Fruit fly (Drosophila melanogaster) whole organism, embryonic: ENCODE results near the gene CG17118.

Experiments used
- Abd-B ChIP-seq: fragments of 200-800 bp; sonication (Bioruptor generic); optimal IDR thresholded peaks from 2 replicates; lab custom pipeline; 2018; ENCODE audit warnings: missing biosample characterization, mild to moderate bottlenecking, missing genetic modification characterization, moderate library complexity
- BEAF-32 ChIP-seq: fragments of 200-800 bp; sonication (Bioruptor generic); optimal IDR thresholded peaks from 3 replicates; lab custom pipeline; 2017; ENCODE audit warnings: missing biosample characterization, missing genetic modification characterization, mild to moderate bottlenecking, moderate library complexity, missing genetic modification reagents
- Blimp-1 ChIP-seq: fragments of 200-800 bp; sonication (Bioruptor generic); optimal IDR thresholded peaks from 3 replicates; lab custom pipeline; 2018; ENCODE audit warnings: missing biosample characterization, missing genetic modification characterization, mild to moderate bottlenecking, moderate library complexity, missing genetic modification reagents
- CG10979 ChIP-seq: fragments of 200-800 bp; sonication (Bioruptor generic); optimal IDR thresholded peaks from 2 replicates; lab custom pipeline; 2018; ENCODE audit warnings: missing biosample characterization, mild to moderate bottlenecking, missing genetic modification characterization, moderate library complexity
- CG11696 ChIP-seq: fragments of 200-800 bp; sonication (Bioruptor generic); IDR thresholded peaks from 2 replicates; pipeline ENCODE4 v1.3.6; 2022; ENCODE audit warnings: missing biosample characterization, missing genetic modification characterization
- CG12071 ChIP-seq: fragments of 200-800 bp; sonication (Bioruptor generic); optimal IDR thresholded peaks from 3 replicates; lab custom pipeline; 2018; ENCODE audit warnings: missing biosample characterization, mild to moderate bottlenecking, missing genetic modification characterization
- CG12155 ChIP-seq: fragments of 200-800 bp; sonication (Bioruptor generic); optimal IDR thresholded peaks from 3 replicates; lab custom pipeline; 2016; ENCODE audit warnings: missing biosample characterization, missing genetic modification characterization
- CG13775 ChIP-seq: fragments of 200-800 bp; sonication (Bioruptor generic); optimal IDR thresholded peaks from 3 replicates; lab custom pipeline; 2017; ENCODE audit warnings: missing biosample characterization, mild to moderate bottlenecking, missing genetic modification characterization
- CG14710 ChIP-seq: fragments of 200-800 bp; sonication (Bioruptor generic); optimal IDR thresholded peaks from 3 replicates; lab custom pipeline; 2019; ENCODE audit warnings: missing biosample characterization, mild to moderate bottlenecking, missing genetic modification characterization, moderate library complexity
- CG17802 ChIP-seq: fragments of 200-800 bp; sonication (Bioruptor generic); optimal IDR thresholded peaks from 2 replicates; lab custom pipeline; 2018; ENCODE audit warnings: missing biosample characterization, mild to moderate bottlenecking, missing genetic modification characterization, moderate library complexity
- CG34224 ChIP-seq: fragments of 200-800 bp; sonication (Bioruptor generic); IDR thresholded peaks from 3 replicates; pipeline ENCODE4 v1.3.6; 2022; ENCODE audit warnings: missing biosample characterization, missing genetic modification characterization; ENCODE audit not compliant: partially characterized antibody
- CG34422 ChIP-seq: fragments of 200-800 bp; sonication (Bioruptor generic); IDR thresholded peaks from 3 replicates; pipeline ENCODE4 v1.3.6; 2022; ENCODE audit warnings: missing biosample characterization, missing genetic modification characterization
- CG42726 ChIP-seq: fragments of 200-800 bp; sonication (Bioruptor generic); IDR thresholded peaks from 2 replicates; pipeline ENCODE4 v1.3.6; 2022; ENCODE audit warnings: missing biosample characterization, missing genetic modification characterization; ENCODE audit not compliant: partially characterized antibody
- CG6254 ChIP-seq: fragments of 200-800 bp; sonication (Bioruptor generic); optimal IDR thresholded peaks from 3 replicates; lab custom pipeline; 2017; ENCODE audit warnings: mild to moderate bottlenecking, missing biosample characterization, missing genetic modification reagents, missing genetic modification characterization
- CG8765 ChIP-seq: fragments of 200-800 bp; sonication (Bioruptor generic); IDR thresholded peaks from 2 replicates; pipeline ENCODE4 v1.3.6; 2022; ENCODE audit warnings: missing biosample characterization, missing genetic modification characterization
- Dad ChIP-seq: fragments of 200-800 bp; sonication (Bioruptor generic); optimal IDR thresholded peaks from 3 replicates; lab custom pipeline; 2016; ENCODE audit warnings: missing biosample characterization, missing genetic modification characterization
- Dbx ChIP-seq: fragments of 200-800 bp; sonication (Bioruptor generic); IDR thresholded peaks from 3 replicates; pipeline ENCODE4 v1.3.6; 2022; ENCODE audit warnings: missing biosample characterization, missing genetic modification characterization
- Deaf1 ChIP-seq: fragments of 200-800 bp; optimal IDR thresholded peaks from 3 replicates; lab custom pipeline; 2019; ENCODE audit warnings: missing biosample characterization, mild to moderate bottlenecking, missing genetic modification characterization, moderate library complexity
- Drgx ChIP-seq: fragments of 200-800 bp; sonication (Bioruptor generic); IDR thresholded peaks from 2 replicates; pipeline ENCODE4 v1.3.6; 2022; ENCODE audit warnings: missing biosample characterization, missing genetic modification characterization
- Fer1 ChIP-seq: fragments of 200-800 bp; sonication (Bioruptor generic); optimal IDR thresholded peaks from 2 replicates; lab custom pipeline; 2017; ENCODE audit warnings: missing biosample characterization, mild to moderate bottlenecking, missing genetic modification characterization
- H15 ChIP-seq: fragments of 200-800 bp; sonication (Bioruptor generic); IDR thresholded peaks from 3 replicates; pipeline ENCODE4 v1.3.6; 2022; ENCODE audit warnings: missing biosample characterization, missing genetic modification characterization
- HLH54F ChIP-seq: fragments of 200-800 bp; sonication (Bioruptor generic); optimal IDR thresholded peaks from 3 replicates; lab custom pipeline; 2016; ENCODE audit warnings: missing biosample characterization, missing genetic modification characterization
- HLHmδ ChIP-seq: fragments of 200-800 bp; sonication (Bioruptor generic); optimal IDR thresholded peaks from 2 replicates; lab custom pipeline; 2018; ENCODE audit warnings: missing biosample characterization, mild to moderate bottlenecking, missing genetic modification characterization, moderate library complexity
- Hmr ChIP-seq: fragments of 200-800 bp; sonication (Bioruptor generic); optimal IDR thresholded peaks from 3 replicates; lab custom pipeline; 2017; ENCODE audit warnings: mild to moderate bottlenecking, missing biosample characterization, missing genetic modification reagents, missing genetic modification characterization
- Hr51 ChIP-seq, 2 experiments: fragments of 200-800 bp; sonication (Bioruptor generic); optimal IDR thresholded peaks; 2 replicates in 1 of 2; 3 replicates in 1 of 2; lab custom pipeline; 2016 to 2018; ENCODE audit warnings: missing biosample characterization in 2 of 2, missing genetic modification characterization in 2 of 2, mild to moderate bottlenecking in 1 of 2, moderate library complexity in 1 of 2
- Lim3 ChIP-seq: fragments of 200-800 bp; sonication (Bioruptor generic); IDR thresholded peaks from 2 replicates; pipeline ENCODE4 v1.3.6; 2022; ENCODE audit warnings: missing biosample characterization, missing genetic modification characterization
- NfI ChIP-seq: fragments of 200-800 bp; sonication (Bioruptor generic); optimal IDR thresholded peaks from 3 replicates; lab custom pipeline; 2018; ENCODE audit warnings: missing biosample characterization, mild to moderate bottlenecking, missing genetic modification characterization, moderate library complexity
- Opbp ChIP-seq: fragments of 200-800 bp; sonication (Bioruptor generic); IDR thresholded peaks from 3 replicates; pipeline ENCODE4 v1.3.6; 2022; ENCODE audit warnings: missing biosample characterization, missing genetic modification characterization; ENCODE audit not compliant: partially characterized antibody
- Side ChIP-seq: fragments of 200-800 bp; sonication (Bioruptor generic); optimal IDR thresholded peaks from 2 replicates; lab custom pipeline; 2016; ENCODE audit warnings: missing biosample characterization, missing genetic modification characterization
- Six4 ChIP-seq: fragments of 200-800 bp; sonication (Bioruptor generic); optimal IDR thresholded peaks from 2 replicates; lab custom pipeline; 2016; ENCODE audit warnings: missing biosample characterization, missing genetic modification characterization
- Tbp ChIP-seq: fragments of >200 bp; optimal IDR thresholded peaks from 2 replicates; lab custom pipeline; 2018; ENCODE audit warnings: missing biosample characterization, missing genetic modification characterization
- Trl ChIP-seq, 3 experiments: fragments of >200 bp in 2 of 3; fragments of 200-800 bp in 1 of 3; sonication (Bioruptor generic) in 1 of 3; optimal IDR thresholded peaks; 2 replicates in 1 of 3; 3 replicates in 2 of 3; lab custom pipeline; 2016 to 2017; ENCODE audit warnings: missing biosample characterization in 1 of 3, missing genetic modification characterization in 1 of 3
- YL-1 ChIP-seq: fragments of 200-800 bp; sonication (Bioruptor generic); optimal IDR thresholded peaks from 3 replicates; lab custom pipeline; 2017; ENCODE audit warnings: missing biosample characterization, mild to moderate bottlenecking, missing genetic modification characterization
- al ChIP-seq: fragments of 200-800 bp; sonication (Bioruptor generic); IDR thresholded peaks from 2 replicates; pipeline ENCODE4 v1.3.6; 2022; ENCODE audit warnings: missing biosample characterization, missing genetic modification characterization
- aop ChIP-seq: fragments of 200-800 bp; sonication (Bioruptor generic); IDR thresholded peaks from 2 replicates; pipeline ENCODE4 v1.3.6; 2022; ENCODE audit warnings: missing biosample characterization, missing genetic modification characterization
- crp ChIP-seq, 2 experiments: fragments of 200-800 bp; sonication (Bioruptor generic); optimal IDR thresholded peaks; 2 replicates in 1 of 2; 3 replicates in 1 of 2; lab custom pipeline; 2017; ENCODE audit warnings: missing biosample characterization in 2 of 2, missing genetic modification characterization in 2 of 2, mild to moderate bottlenecking in 1 of 2, moderate library complexity in 1 of 2
- dm ChIP-seq: fragments of 200-800 bp; sonication (Bioruptor generic); optimal IDR thresholded peaks from 3 replicates; lab custom pipeline; 2016; ENCODE audit warnings: missing biosample characterization, missing genetic modification characterization
- fd64A ChIP-seq: fragments of 200-800 bp; sonication (Bioruptor generic); optimal IDR thresholded peaks from 3 replicates; lab custom pipeline; 2018; ENCODE audit warnings: missing biosample characterization, mild to moderate bottlenecking, missing genetic modification characterization
- fru ChIP-seq: fragments of >200 bp; optimal IDR thresholded peaks from 2 replicates; lab custom pipeline; 2017
- gfzf ChIP-seq: fragments of 200-800 bp; sonication (Bioruptor generic); optimal IDR thresholded peaks from 2 replicates; lab custom pipeline; 2016; ENCODE audit warnings: missing biosample characterization, mild to moderate bottlenecking, missing genetic modification characterization, moderate library complexity
- gsb ChIP-seq: fragments of 200-800 bp; sonication (Bioruptor generic); IDR thresholded peaks from 2 replicates; pipeline ENCODE4 v1.3.6; 2022; ENCODE audit warnings: missing biosample characterization, missing genetic modification characterization
- lov ChIP-seq, 2 experiments: fragments of 200-800 bp in 1 of 2; fragments of >200 bp in 1 of 2; sonication (Bioruptor generic) in 1 of 2; IDR thresholded peaks in 1 of 2; optimal IDR thresholded peaks in 1 of 2; 2 replicates in 1 of 2; 3 replicates in 1 of 2; pipeline versions ENCODE4 v1.3.6 to Lab custom; 2017 to 2022; ENCODE audit warnings: missing biosample characterization in 1 of 2, missing genetic modification characterization in 1 of 2
- pita ChIP-seq: fragments of 200-800 bp; sonication (Bioruptor generic); optimal IDR thresholded peaks from 2 replicates; lab custom pipeline; 2017; ENCODE audit warnings: missing biosample characterization, mild to moderate bottlenecking, missing genetic modification characterization
- sc ChIP-seq, 3 experiments: fragments of >200 bp in 2 of 3; fragments of 200-800 bp in 1 of 3; sonication (Bioruptor generic) in 1 of 3; optimal IDR thresholded peaks; 2 replicates in 2 of 3; 3 replicates in 1 of 3; lab custom pipeline; 2017; ENCODE audit warnings: mild to moderate bottlenecking in 1 of 3, missing biosample characterization in 1 of 3, missing genetic modification characterization in 1 of 3, missing genetic modification reagents in 1 of 3
- sens-2 ChIP-seq: fragments of 200-800 bp; sonication (Bioruptor generic); IDR thresholded peaks from 2 replicates; pipeline ENCODE4 v1.3.6; 2022; ENCODE audit warnings: missing biosample characterization, missing genetic modification characterization
- sisA ChIP-seq: fragments of 200-800 bp; sonication (Bioruptor generic); IDR thresholded peaks from 2 replicates; pipeline ENCODE4 v1.3.6; 2022; ENCODE audit warnings: missing biosample characterization, missing genetic modification characterization
- so ChIP-seq: fragments of 200-800 bp; sonication (Bioruptor generic); IDR thresholded peaks from 3 replicates; pipeline ENCODE4 v1.3.6; 2022; ENCODE audit warnings: missing biosample characterization, missing genetic modification characterization
- tup ChIP-seq: fragments of 200-800 bp; sonication (Bioruptor generic); optimal IDR thresholded peaks from 2 replicates; lab custom pipeline; 2016; ENCODE audit warnings: missing biosample characterization, mild to moderate bottlenecking, missing genetic modification characterization, moderate library complexity

CG17118 gene

dm6 chr2L:10703281-10703680 lies 26.8 kb upstream of the CG17118 start, which contains the start of gene CG6415 (continued):
- peak; percentile 24 for TF ChIP-seq CG17802 (tag; lab: Kevin White, UChicago)
- no peak for TF ChIP-seq Tbp (GFP tag; lab: Kevin White, UChicago)
- TF ChIP-seq Abd-B (GFP tag; lab: Kevin White, UChicago), result peak; percentile 48
- peak; percentile 72; the same call in 2 of the 3 replicates for TF ChIP-seq H15
- no peak for TF ChIP-seq Opbp (GFP tag; lab: Robert Waterston, UW)
- TF ChIP-seq so, result peak; percentile 76
- TF ChIP-seq CG13775 (GFP tag; lab: Kevin White, UChicago), result peak; percentile 46
- TF ChIP-seq fru (lab: Kevin White, UChicago), result no peak
- 0 out of 2 replicates have a peak, but pooled peaks have one; percentile 38 for TF ChIP-seq aop
- TF ChIP-seq Side, result peak; percentile 44
- peak; percentile 70 for TF ChIP-seq CG12155
- peak; percentile 60 for TF ChIP-seq NfI
- TF ChIP-seq Fer1 (GFP tag; lab: Kevin White, UChicago), result no peak
- peak; percentile 39 for TF ChIP-seq dm
- TF ChIP-seq crp (GFP tag; optimal IDR thresholded peaks at IDR 0.05; lab: Kevin White, UChicago), result peak in 1 of 2 experiments; percentile 10
- peak; percentile 42; the same call in 1 of the 2 replicates for TF ChIP-seq gsb
- TF ChIP-seq CG10979, result peak; percentile 83
- TF ChIP-seq sc (optimal IDR thresholded peaks at IDR 0.05; lab: Kevin White, UChicago), result no peak
- TF ChIP-seq sc (GFP tag; optimal IDR thresholded peaks at IDR 0.05; lab: Kevin White, UChicago), result peak; percentile 47
- peak; percentile 34 for TF ChIP-seq fd64A (GFP tag; lab: Kevin White, UChicago)
- peak; percentile 74 for TF ChIP-seq Blimp-1 (GFP tag; lab: Kevin White, UChicago)
- TF ChIP-seq Lim3, result no peak
- TF ChIP-seq sens-2 (GFP tag; lab: Robert Waterston, UW), result 0 out of 2 replicates have a peak, but pooled peaks have one; percentile 50
- peak; percentile 68 for TF ChIP-seq Drgx (GFP tag; lab: Robert Waterston, UW)
- peak; percentile 65 for TF ChIP-seq CG12071 (GFP tag; lab: Kevin White, UChicago)
- peak; percentile 20 for TF ChIP-seq Dad (GFP tag; lab: Kevin White, UChicago)
- TF ChIP-seq HLH54F (GFP tag; lab: Kevin White, UChicago), result peak; percentile 36
- TF ChIP-seq Hmr (GFP tag; lab: Kevin White, UChicago), result peak; percentile 72
- peak; percentile 20 for TF ChIP-seq CG6254 (GFP tag; lab: Kevin White, UChicago)
- TF ChIP-seq HLHmδ, result no peak
- TF ChIP-seq pita (GFP tag; lab: Kevin White, UChicago), result no peak
- peak in 1 of 2 experiments; percentile 63 for TF ChIP-seq Hr51 (GFP tag; optimal IDR thresholded peaks at IDR 0.05; lab: Kevin White, UChicago)
- TF ChIP-seq Dbx, result no peak
- TF ChIP-seq CG11696 (GFP tag; lab: Robert Waterston, UW), result peak; percentile 58; the same call in 1 of the 2 replicates
- TF ChIP-seq al (GFP tag; lab: Robert Waterston, UW), result peak; percentile 32; the same call in 1 of the 2 replicates
- peak; percentile 61; the same call in 1 of the 3 replicates for TF ChIP-seq CG34422 (GFP tag; lab: Robert Waterston, UW)
- TF ChIP-seq lov (optimal IDR thresholded peaks at IDR 0.05; lab: Kevin White, UChicago), result no peak
- TF ChIP-seq lov (GFP tag; IDR thresholded peaks at IDR 0.05; lab: Robert Waterston, UW), result no peak
- TF ChIP-seq Trl (optimal IDR thresholded peaks at IDR 0.05; lab: Kevin White, UChicago), result no peak
- TF ChIP-seq Trl (GFP tag; optimal IDR thresholded peaks at IDR 0.05; lab: Kevin White, UChicago), result peak; percentile 47
- TF ChIP-seq CG42726 (GFP tag; lab: Robert Waterston, UW), result no peak
- TF ChIP-seq CG34224 (GFP tag; lab: Robert Waterston, UW), result no peak
- no peak for TF ChIP-seq BEAF-32 (GFP tag; lab: Kevin White, UChicago)
- TF ChIP-seq CG8765, result peak; percentile 41; the same call in 1 of the 2 replicates
- peak; percentile 36 for TF ChIP-seq tup
- TF ChIP-seq Six4 (GFP tag; lab: Kevin White, UChicago), result peak; percentile 40
- peak; percentile 70 for TF ChIP-seq CG14710 (tag; lab: Kevin White, UChicago)
- TF ChIP-seq sisA (GFP tag; lab: Robert Waterston, UW), result peak; percentile 48
- TF ChIP-seq Deaf1 (tag; lab: Kevin White, UChicago), result no peak
- no peak for TF ChIP-seq gfzf (GFP tag; lab: Kevin White, UChicago)
- TF ChIP-seq YL-1 (GFP tag; lab: Kevin White, UChicago), result no peak
